Worm (Caenorhabditis elegans) whole organism, L4 larva: ENCODE results near the gene F58B4.3.

Source experiments
- F26F4.8 ChIP-seq: fragments of 200-800 bp; sonication (Bioruptor generic); conservative IDR thresholded peaks from 2 replicates; pipeline ENCODE4 v1.3.6; 2022; ENCODE audit warnings: missing genetic modification characterization, missing compliant biosample characterization
- Y5F2A.4 ChIP-seq: fragments of 200-800 bp; sonication (Bioruptor generic); optimal IDR thresholded peaks from 2 replicates; lab custom pipeline; 2018; ENCODE audit warnings: mild to moderate bottlenecking, missing genetic modification characterization, missing compliant biosample characterization
- Y75B8A.6 ChIP-seq: fragments of 200-800 bp; sonication (Bioruptor generic); IDR thresholded peaks from 2 replicates; pipeline ENCODE4 v1.3.6; 2022; ENCODE audit warnings: missing genetic modification reagents, missing genetic modification characterization, missing compliant biosample characterization
- dmd-9 ChIP-seq: fragments of 200-800 bp; sonication (Bioruptor generic); IDR thresholded peaks from 2 replicates; pipeline ENCODE4 v1.3.6; 2022; ENCODE audit warnings: missing genetic modification reagents, missing genetic modification characterization, missing compliant biosample characterization
- egl-27 ChIP-seq: sonication (generic microtip); optimal IDR thresholded peaks from 3 replicates; lab custom pipeline; 2017; ENCODE audit warnings: missing biosample characterization, missing genetic modification reagents, missing genetic modification characterization
- fos-1 ChIP-seq: fragments of 150-350 bp; optimal IDR thresholded peaks from 2 replicates; lab custom pipeline; 2014; ENCODE audit warnings: missing biosample characterization, missing genetic modification characterization
- lin-13 ChIP-seq: fragments of 150-350 bp; optimal IDR thresholded peaks from 2 replicates; lab custom pipeline; 2014; ENCODE audit warnings: missing biosample characterization, missing genetic modification reagents, missing genetic modification characterization
- skn-1 ChIP-seq: fragments of 150-350 bp; optimal IDR thresholded peaks from 2 replicates; lab custom pipeline; 2014; ENCODE audit warnings: missing biosample characterization, missing genetic modification characterization

DNA sequence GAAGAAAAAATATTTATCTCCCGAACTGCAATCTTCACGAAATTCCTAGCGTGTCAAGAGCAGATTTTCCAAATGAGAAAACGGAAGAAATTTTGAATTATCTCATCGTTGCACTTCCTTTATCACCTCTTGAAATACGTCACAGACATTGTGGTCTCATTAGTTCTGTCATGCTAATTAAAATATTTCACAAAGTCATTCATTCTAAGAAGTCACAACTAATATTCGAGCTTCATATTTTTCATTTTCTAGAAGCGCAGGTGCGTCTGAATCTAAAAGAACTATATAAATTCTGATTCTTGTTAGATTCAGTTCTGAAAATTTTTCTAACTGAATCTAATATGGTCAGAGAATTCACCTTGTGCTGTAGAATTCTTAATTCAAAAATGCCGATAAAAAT is 17.6 kb downstream of the F58B4.3 start:
- TF ChIP-seq egl-27 (tag; lab: Kevin White, UChicago), result no peak
- TF ChIP-seq F26F4.8 (GFP tag; lab: Robert Waterston, UW), result no peak
- no peak for TF ChIP-seq lin-13 (GFP tag; lab: Kevin White, UChicago)
- TF ChIP-seq skn-1 (tag; lab: Kevin White, UChicago), result no peak
- no peak for TF ChIP-seq dmd-9 (GFP tag; lab: Robert Waterston, UW)
- no peak for TF ChIP-seq fos-1 (tag; lab: Kevin White, UChicago)
- TF ChIP-seq Y75B8A.6 (GFP tag; lab: Robert Waterston, UW), result no peak
- no peak for TF ChIP-seq Y5F2A.4
